Fruit fly (Drosophila melanogaster): Measurements from ENCODE around the gene CG34280.
A peak's percentile ranks its signal among the peaks of the same experiment; 100 is the strongest.

CG34280 gene

DNA sequence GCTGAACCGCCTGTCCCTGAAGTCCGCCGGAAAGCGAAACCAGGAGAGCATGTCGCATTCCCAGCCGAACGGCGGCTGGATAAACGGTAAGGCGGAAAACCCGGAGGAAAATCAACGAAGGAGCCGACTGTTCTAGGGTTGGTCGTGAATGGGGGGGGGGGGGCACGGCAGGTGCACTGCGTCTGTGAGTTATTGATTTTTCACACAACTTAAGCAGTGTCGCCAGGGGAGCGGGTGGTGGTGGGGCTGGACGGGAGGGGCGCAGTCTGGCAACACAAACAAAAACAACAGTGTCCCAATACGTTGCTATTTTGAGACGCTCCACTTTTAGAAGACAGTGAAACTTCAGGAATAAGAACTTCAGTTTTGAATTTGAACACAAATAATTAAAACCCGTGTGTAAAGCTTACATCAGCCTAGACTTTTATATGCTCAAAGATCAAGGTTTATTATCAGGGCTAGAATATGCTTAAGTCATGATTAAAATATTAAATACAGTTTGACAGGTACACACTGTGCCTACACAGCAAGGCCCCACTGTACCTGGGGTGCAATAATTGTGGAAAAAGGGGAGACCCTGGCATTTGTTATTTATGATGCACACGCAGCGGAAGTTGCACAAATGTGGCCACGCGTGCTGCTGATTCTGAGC, 17.2 kb downstream of the CG34280 start:
- peak; percentile 51 for TF ChIP-seq CG17801 (GFP tag; optimal IDR thresholded peaks at IDR 0.05; ENCODE audit: partially characterized antibody)

DNA sequence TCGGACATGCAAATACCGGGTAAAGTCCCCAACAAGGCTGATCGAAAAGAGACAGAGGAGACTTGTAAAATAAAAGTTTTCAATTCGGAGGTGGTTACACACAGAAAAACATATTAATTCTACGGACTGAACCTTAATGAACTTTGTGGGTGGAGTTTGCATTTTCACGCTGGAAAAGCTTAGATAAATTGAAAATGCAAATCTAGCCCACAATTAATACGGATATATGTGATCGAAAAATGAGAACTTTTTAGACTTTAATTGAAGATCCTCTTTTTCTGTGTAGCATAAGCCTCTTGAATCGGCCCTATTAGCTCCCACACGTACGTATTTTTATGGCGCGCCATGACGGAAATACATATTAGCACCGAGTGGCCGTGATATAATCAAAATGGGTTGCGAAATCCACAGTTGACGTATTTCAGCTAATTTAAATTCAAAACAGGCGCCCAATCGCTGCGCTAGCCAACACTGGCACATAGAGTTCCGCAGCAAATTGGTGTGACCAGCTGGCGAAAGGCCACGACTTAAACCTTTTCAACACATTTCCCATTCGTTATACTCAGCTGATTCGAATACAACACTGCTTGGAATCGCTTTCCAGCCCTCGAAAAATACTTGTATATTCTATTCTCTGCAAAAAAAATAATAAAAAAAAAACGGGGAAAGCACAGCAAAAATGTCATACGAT, 18.0 kb downstream of the CG34280 start:
- TF ChIP-seq CG17801 (GFP tag; optimal IDR thresholded peaks at IDR 0.05; ENCODE audit: partially characterized antibody) = peak; percentile 79

DNA sequence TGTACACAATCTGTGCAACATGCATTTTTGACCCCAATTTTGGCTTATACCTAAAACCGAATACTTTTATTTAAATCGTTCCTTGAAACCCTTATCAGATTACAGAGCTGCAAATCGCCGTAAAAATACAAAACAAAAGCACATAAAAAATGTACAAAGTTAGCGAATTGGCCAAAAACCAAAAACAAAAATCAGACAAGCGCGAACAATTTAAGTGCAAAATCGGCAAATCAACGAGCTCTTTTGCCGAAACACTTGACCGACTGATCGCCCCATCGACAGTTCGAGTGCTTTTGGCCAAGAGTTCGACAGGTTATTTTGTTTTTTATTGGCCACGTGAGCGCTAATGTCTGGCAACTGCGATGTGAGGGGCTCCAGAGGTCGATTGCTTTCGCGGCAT, 21.6 kb downstream of the CG34280 start:
- TF ChIP-seq CG17801 (GFP tag; optimal IDR thresholded peaks at IDR 0.05; ENCODE audit: partially characterized antibody) = no peak

DNA sequence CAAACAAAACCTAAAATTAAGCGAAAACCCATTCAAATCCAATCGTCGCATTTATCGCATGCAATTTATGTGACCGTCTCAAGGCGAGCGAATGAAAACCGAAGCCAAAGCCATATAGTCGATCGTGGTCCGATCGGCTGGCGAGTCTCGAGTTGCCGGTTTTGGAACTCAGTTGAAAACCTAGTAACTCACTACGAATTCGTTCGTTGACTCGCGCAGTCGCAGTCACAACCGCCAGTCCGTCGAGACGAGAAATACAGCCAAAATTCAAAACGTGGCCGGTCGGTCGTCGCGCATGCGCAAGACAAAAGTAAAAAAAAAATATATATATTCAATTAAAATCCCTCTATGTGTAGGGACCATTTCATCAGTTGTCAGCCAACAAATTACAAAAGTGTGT, 23.8 kb downstream of the CG34280 start, which contains the start of gene lute:
Gene lute, plus strand, starts transcription at position 203 of the 400 bp plus-strand sequence.
- no peak for TF ChIP-seq CG17801 (GFP tag; optimal IDR thresholded peaks at IDR 0.05; ENCODE audit: partially characterized antibody)

DNA sequence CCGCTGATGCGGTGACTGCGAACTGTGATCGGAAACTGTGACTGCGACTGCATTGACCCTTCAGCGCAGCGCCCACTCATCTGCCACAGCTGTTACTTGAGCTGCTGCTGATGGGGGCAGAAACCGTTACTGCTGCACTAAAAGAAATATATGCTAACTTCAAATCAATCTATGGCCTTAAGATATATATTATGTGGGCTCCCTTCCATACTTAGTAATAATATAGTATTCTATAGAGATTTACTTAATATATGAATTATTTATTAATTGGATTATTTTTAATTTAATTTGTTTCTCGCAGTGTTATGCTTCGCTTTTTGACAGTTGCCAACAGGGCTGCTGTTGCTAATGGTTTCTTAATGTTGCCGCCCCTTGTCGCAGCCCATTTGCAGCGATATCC, 24.5 kb downstream of the CG34280 start:
- TF ChIP-seq CG17801 (GFP tag; optimal IDR thresholded peaks at IDR 0.05; ENCODE audit: partially characterized antibody) = no peak

DNA sequence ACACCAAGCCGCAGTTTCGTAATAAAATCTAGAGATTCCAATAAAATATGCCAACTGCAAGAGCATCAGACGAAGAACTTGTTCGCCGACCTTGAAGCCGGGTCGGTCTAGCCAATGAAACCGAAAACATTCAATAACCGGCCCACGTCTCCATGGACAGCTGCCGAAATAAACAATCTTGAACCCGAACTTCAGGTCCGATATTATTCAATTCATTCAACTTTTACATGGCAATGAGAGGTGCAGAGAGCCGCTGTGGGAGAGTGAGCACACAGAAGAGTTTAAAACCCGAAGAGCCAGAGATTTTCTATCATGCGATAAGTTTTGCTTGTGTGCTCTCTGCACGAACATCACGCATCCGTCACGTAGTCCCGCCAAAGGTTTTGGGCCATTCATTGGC, 26.0 kb downstream of the CG34280 start:
- no peak for TF ChIP-seq CG17801 (GFP tag; optimal IDR thresholded peaks at IDR 0.05; ENCODE audit: partially characterized antibody)

DNA sequence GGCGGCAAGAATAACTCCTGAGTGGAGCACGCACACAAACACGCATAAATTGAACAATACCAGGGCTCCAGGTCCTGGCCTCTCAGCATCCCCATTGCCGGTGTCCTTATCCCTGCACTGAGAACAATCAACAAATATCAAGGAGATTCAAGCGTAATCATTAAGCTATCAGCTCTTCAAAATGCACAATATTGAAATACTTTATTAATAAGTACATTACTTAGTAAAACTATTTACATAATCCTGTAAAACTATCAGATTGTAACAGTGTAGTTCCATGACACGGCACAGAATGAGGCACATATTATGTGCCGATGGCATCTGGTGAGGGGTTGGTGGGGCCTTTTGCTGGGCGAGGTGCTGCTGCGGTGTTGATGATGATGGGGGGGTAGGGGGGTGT, 32.4 kb downstream of the CG34280 start:
- no peak for TF ChIP-seq CG17801 (GFP tag; optimal IDR thresholded peaks at IDR 0.05; ENCODE audit: partially characterized antibody)

DNA sequence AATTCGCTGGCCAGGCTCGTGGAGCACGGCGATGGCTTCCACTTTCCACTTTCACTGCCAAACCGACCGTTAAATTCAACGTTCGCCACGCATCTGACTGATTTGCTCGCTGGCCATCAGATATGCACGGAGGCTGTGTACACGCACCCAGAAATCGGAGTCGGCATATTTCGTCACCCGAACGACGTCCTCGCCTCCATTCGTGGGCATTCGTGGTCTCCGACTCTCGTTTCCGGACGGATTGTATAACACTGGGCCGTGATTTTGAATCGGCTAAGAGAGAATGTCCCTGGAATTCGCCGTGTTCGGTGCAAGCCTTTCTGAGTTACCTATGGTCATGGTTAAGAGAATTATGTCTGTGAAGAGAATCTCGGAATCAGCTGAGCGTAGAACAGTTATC, 37.5 kb downstream of the CG34280 start, which contains the start of gene beat-IIa:
Gene beat-IIa, minus strand, starts transcription at position 97 of the 400 bp plus-strand sequence.
- no peak for TF ChIP-seq CG17801 (GFP tag; optimal IDR thresholded peaks at IDR 0.05; ENCODE audit: partially characterized antibody)

DNA sequence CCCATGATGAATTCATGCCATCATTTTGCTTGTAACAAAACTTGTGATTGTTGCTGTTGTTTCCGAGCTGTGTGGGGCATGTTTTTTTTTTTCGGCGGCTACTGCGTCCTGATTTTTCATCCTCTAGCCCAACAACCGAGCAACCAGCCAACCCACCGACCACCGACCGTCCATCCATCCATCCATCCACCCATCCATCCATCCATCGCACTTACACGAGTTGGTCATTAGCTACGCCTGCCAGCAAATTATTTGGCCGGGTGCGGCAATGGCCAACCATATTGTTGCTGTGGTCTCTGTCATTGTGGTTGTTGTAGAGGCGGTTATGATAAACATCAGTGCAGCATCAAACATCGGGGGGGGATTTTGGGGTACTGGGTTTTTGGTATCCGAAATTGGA, 44.1 kb downstream of the CG34280 start:
- TF ChIP-seq CG17801 (GFP tag; optimal IDR thresholded peaks at IDR 0.05; ENCODE audit: partially characterized antibody) = no peak

Measured in ovary, adult (tissue).